Fruit fly (Drosophila melanogaster) whole organism: Measurements from ENCODE around the gene CG6800.

Experiments
- Dll ChIP-seq: fragments of >200 bp; optimal IDR thresholded peaks from 2 replicates; lab custom pipeline; 2017
- psq ChIP-seq: fragments of >200 bp; optimal IDR thresholded peaks from 2 replicates; lab custom pipeline; 2017
- usp ChIP-seq: fragments of >200 bp; optimal IDR thresholded peaks from 2 replicates; lab custom pipeline; 2017; ENCODE audit warnings: missing biosample characterization, missing genetic modification characterization, mixed read lengths

dm6 chr3R:21777660-21778059 is 1.7 kb downstream of the CG6800 start, which contains the start of gene Polr1H:
- no peak for TF ChIP-seq Dll (lab: Kevin White, UChicago)
- no peak for TF ChIP-seq psq (lab: Kevin White, UChicago)
- no peak for TF ChIP-seq usp (GFP tag; lab: Kevin White, UChicago)
